Fruit fly (Drosophila melanogaster) whole organism, adult: ENCODE data around the gene CG6785.
"Not testable (repeated sequence)": the region's sequence is repeated elsewhere in the genome, so short reads cannot be mapped to it uniquely, and the experiment has no call there.

ENCODE experiments used
- CG11617 ChIP-seq: fragments of 200-800 bp; sonication (Bioruptor generic); optimal IDR thresholded peaks from 2 replicates; lab custom pipeline; 2017; ENCODE audit warnings: mild to moderate bottlenecking, missing biosample characterization, missing genetic modification reagents, missing genetic modification characterization
- CG14711 ChIP-seq: fragments of 200-800 bp; sonication (Bioruptor generic); optimal IDR thresholded peaks from 2 replicates; lab custom pipeline; 2018; ENCODE audit warnings: missing biosample characterization, mild to moderate bottlenecking, missing genetic modification characterization, moderate library complexity
- CG7101 ChIP-seq: fragments of 200-800 bp; sonication (Bioruptor generic); optimal IDR thresholded peaks from 2 replicates; lab custom pipeline; 2018; ENCODE audit warnings: missing biosample characterization, mild to moderate bottlenecking, missing genetic modification characterization, moderate library complexity
- Clk ChIP-seq: fragments of 200-800 bp; sonication (Bioruptor generic); optimal IDR thresholded peaks from 2 replicates; lab custom pipeline; 2017; ENCODE audit warnings: missing biosample characterization, missing genetic modification characterization
- Crg-1 ChIP-seq: fragments of 200-800 bp; sonication (Bioruptor generic); optimal IDR thresholded peaks from 2 replicates; lab custom pipeline; 2016; ENCODE audit warnings: missing biosample characterization, missing genetic modification characterization
- Hr96 ChIP-seq: fragments of 200-800 bp; sonication (Bioruptor generic); optimal IDR thresholded peaks from 2 replicates; lab custom pipeline; 2016; ENCODE audit warnings: missing biosample characterization, missing genetic modification characterization
- bab1 ChIP-seq: fragments of 200-800 bp; sonication (Bioruptor generic); optimal IDR thresholded peaks from 3 replicates; lab custom pipeline; 2019; ENCODE audit warnings: missing biosample characterization, mild to moderate bottlenecking, missing genetic modification characterization, moderate library complexity
- cnc ChIP-seq, 2 experiments: fragments of >200 bp; optimal IDR thresholded peaks; 2 replicates each; lab custom pipeline; 2017
- kay ChIP-seq: fragments of 200-800 bp; sonication (Bioruptor generic); peaks from one replicate; lab custom pipeline; 2016; ENCODE audit warnings: missing biosample characterization, missing genetic modification characterization, borderline replicate concordance
- pad ChIP-seq: fragments of 200-800 bp; sonication (Bioruptor generic); optimal IDR thresholded peaks from 3 replicates; lab custom pipeline; 2017; ENCODE audit warnings: missing biosample characterization, missing genetic modification characterization, mild to moderate bottlenecking, moderate library complexity, missing genetic modification reagents
- tj ChIP-seq: fragments of 200-800 bp; sonication (Bioruptor generic); optimal IDR thresholded peaks from 3 replicates; lab custom pipeline; 2017; ENCODE audit warnings: missing biosample characterization, mild to moderate bottlenecking, missing genetic modification characterization, moderate library complexity
- toe ChIP-seq: fragments of 200-800 bp; sonication (Bioruptor generic); optimal IDR thresholded peaks from 2 replicates; lab custom pipeline; 2016; ENCODE audit warnings: missing biosample characterization, missing genetic modification characterization

DNA sequence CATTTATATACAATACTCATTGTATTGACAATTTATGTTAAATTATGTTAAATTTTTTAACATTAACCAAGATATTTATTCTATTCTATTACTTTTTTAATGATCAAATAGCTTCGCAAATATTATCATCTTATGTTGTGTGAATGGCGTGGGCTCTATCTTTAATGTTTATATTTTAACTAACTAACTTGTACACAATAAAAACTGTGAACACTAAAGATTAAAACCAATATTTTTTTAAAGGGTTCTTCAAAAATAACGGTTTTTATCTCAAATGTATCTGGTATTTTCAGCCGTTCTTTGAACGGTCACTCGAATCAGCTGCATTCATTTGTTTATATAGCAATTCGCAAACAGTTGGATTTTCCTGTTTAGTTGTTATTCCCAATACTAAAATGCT lies 48.5 kb downstream of the CG6785 start, which contains the start of gene Ada1-1:
- not testable (repeated sequence) for TF ChIP-seq Clk (GFP tag; lab: Kevin White, UChicago); CG14711; CG11617 (GFP tag; lab: Kevin White, UChicago); CG7101 (tag; lab: Kevin White, UChicago); toe (GFP tag; lab: Kevin White, UChicago); tj (GFP tag; lab: Kevin White, UChicago); kay (GFP tag; lab: Kevin White, UChicago); cnc (optimal IDR thresholded peaks at IDR 0.05; lab: Kevin White, UChicago); Crg-1 (GFP tag; lab: Kevin White, UChicago); bab1 (GFP tag; lab: Kevin White, UChicago); Hr96; pad (GFP tag; lab: Kevin White, UChicago)
